Worm (Caenorhabditis elegans): Measurements from ENCODE around the gene T19C3.7.

DNA sequence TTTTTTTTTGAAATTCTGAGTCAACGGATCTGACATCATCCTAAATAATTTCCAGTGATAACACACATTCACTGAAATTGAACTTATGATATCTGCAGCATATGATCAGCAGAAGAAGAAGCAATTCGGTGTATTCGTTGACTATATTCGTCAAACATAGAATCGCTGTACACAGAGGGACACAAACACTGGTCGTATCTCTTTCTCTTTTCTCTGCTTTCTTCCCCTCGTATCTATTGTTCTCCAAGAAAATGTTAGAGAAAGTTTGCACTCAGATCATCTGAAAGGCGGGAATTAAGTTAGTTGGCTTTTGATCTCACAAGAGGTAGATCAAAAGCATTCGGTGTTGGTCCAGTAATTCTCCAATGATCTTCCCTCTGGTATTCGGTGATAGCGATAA lies 14.6 kb upstream of the T19C3.7 start:
- TF ChIP-seq pha-4 (GFP tag; IDR thresholded peaks at IDR 0.05) (no peak), pha-4 (tag; optimal IDR thresholded peaks at IDR 0.05) (no peak), F10B5.3 (tag; optimal IDR thresholded peaks at IDR 0.05) (no peak), nhr-25 (tag; optimal IDR thresholded peaks at IDR 0.05; ENCODE audit: borderline replicate concordance, insufficient read depth) (no peak), nhr-11 (tag; optimal IDR thresholded peaks at IDR 0.05) (no peak)

Data from whole organism, L4 larva.